Worm (Caenorhabditis elegans) whole organism, L4 larva: ENCODE measurements around the gene stt-3.

ENCODE experiments used
- F10B5.3 ChIP-seq: sonication (generic microtip); optimal IDR thresholded peaks from 2 replicates; lab custom pipeline; 2016; ENCODE audit warnings: mild to moderate bottlenecking, missing genetic modification characterization, missing compliant biosample characterization
- F26F4.8 ChIP-seq: fragments of 200-800 bp; sonication (Bioruptor generic); conservative IDR thresholded peaks from 2 replicates; pipeline ENCODE4 v1.3.6; 2022; ENCODE audit warnings: missing genetic modification characterization, missing compliant biosample characterization
- F37D6.2 ChIP-seq: sonication (generic microtip); optimal IDR thresholded peaks from 2 replicates; lab custom pipeline; 2016; ENCODE audit warnings: mild to moderate bottlenecking, missing genetic modification characterization, missing compliant biosample characterization
- F44E2.7 ChIP-seq: fragments of 200-800 bp; sonication (Bioruptor generic); IDR thresholded peaks from 2 replicates; pipeline ENCODE4 v2.1.2; 2022; ENCODE audit warnings: missing genetic modification characterization, missing compliant biosample characterization
- F49E8.2 ChIP-seq: sonication (generic microtip); optimal IDR thresholded peaks from 2 replicates; lab custom pipeline; 2016; ENCODE audit warnings: missing compliant biosample characterization, mild to moderate bottlenecking, missing genetic modification characterization, borderline replicate concordance
- T26A8.4 ChIP-seq: fragments of 200-800 bp; sonication (Bioruptor generic); IDR thresholded peaks from 2 replicates; pipeline ENCODE4 v1.3.6; 2022; ENCODE audit warnings: missing genetic modification characterization, missing compliant biosample characterization
- Y105C5A.15 ChIP-seq: fragments of 200-800 bp; sonication (Bioruptor generic); IDR thresholded peaks from 2 replicates; pipeline ENCODE4 v1.3.6; 2022; ENCODE audit warnings: missing genetic modification characterization, missing compliant biosample characterization
- Y5F2A.4 ChIP-seq: fragments of 200-800 bp; sonication (Bioruptor generic); optimal IDR thresholded peaks from 2 replicates; lab custom pipeline; 2018; ENCODE audit warnings: mild to moderate bottlenecking, missing genetic modification characterization, missing compliant biosample characterization
- ZK337.2 ChIP-seq: fragments of 200-800 bp; sonication (Bioruptor generic); IDR thresholded peaks from 2 replicates; pipeline ENCODE4 v1.3.6; 2022; ENCODE audit warnings: missing genetic modification reagents, missing genetic modification characterization, missing compliant biosample characterization
- ZK546.5 ChIP-seq, 2 experiments: sonication (generic microtip); optimal IDR thresholded peaks; 2 replicates each; lab custom pipeline; 2017; ENCODE audit warnings: missing biosample characterization in 2 of 2, missing genetic modification characterization in 2 of 2
- aha-1 ChIP-seq: fragments of 150-350 bp; peaks from one replicate; lab custom pipeline; 2014; ENCODE audit warnings: missing biosample characterization, missing genetic modification characterization
- arid-1 ChIP-seq: fragments of 200-800 bp; sonication (Bioruptor generic); conservative IDR thresholded peaks from 2 replicates; pipeline ENCODE4 v1.3.6; 2022; ENCODE audit warnings: missing genetic modification reagents, missing genetic modification characterization, missing compliant biosample characterization
- ceh-20 ChIP-seq: fragments of 200-800 bp; sonication (Bioruptor generic); IDR thresholded peaks from 2 replicates; pipeline ENCODE4 v1.3.6; 2022; ENCODE audit warnings: missing genetic modification reagents, missing genetic modification characterization, missing compliant biosample characterization
- ceh-32 ChIP-seq: sonication (generic microtip); optimal IDR thresholded peaks from 2 replicates; lab custom pipeline; 2016; ENCODE audit warnings: mild to moderate bottlenecking, missing genetic modification characterization, missing compliant biosample characterization; ENCODE audit not compliant: poor library complexity
- ceh-82 ChIP-seq: sonication (generic microtip); optimal IDR thresholded peaks from 2 replicates; lab custom pipeline; 2017; ENCODE audit warnings: missing biosample characterization, missing genetic modification characterization
- ctbp-1 ChIP-seq: fragments of 200-800 bp; sonication (Bioruptor generic); IDR thresholded peaks from 2 replicates; pipeline ENCODE4 v1.3.6; 2022; ENCODE audit warnings: missing genetic modification reagents, missing genetic modification characterization, missing compliant biosample characterization
- dmd-6 ChIP-seq: fragments of 200-800 bp; sonication (Bioruptor generic); IDR thresholded peaks from 2 replicates; pipeline ENCODE4 v1.3.6; 2022; ENCODE audit warnings: missing genetic modification reagents, missing genetic modification characterization, missing compliant biosample characterization
- dmd-8 ChIP-seq: fragments of 200-800 bp; sonication (Bioruptor generic); IDR thresholded peaks from 2 replicates; pipeline ENCODE4 v1.3.6; 2022; ENCODE audit warnings: missing genetic modification characterization, missing compliant biosample characterization
- dmd-9 ChIP-seq: fragments of 200-800 bp; sonication (Bioruptor generic); IDR thresholded peaks from 2 replicates; pipeline ENCODE4 v1.3.6; 2022; ENCODE audit warnings: missing genetic modification reagents, missing genetic modification characterization, missing compliant biosample characterization
- dpl-1 ChIP-seq: fragments of 150-350 bp; optimal IDR thresholded peaks from 2 replicates; lab custom pipeline; 2014; ENCODE audit warnings: missing biosample characterization, missing genetic modification reagents, missing genetic modification characterization
- duxl-1 ChIP-seq: sonication (generic microtip); optimal IDR thresholded peaks from 2 replicates; lab custom pipeline; 2016; ENCODE audit warnings: mild to moderate bottlenecking, missing genetic modification characterization, moderate library complexity, missing compliant biosample characterization; ENCODE audit not compliant: poor library complexity
- egl-27 ChIP-seq: sonication (generic microtip); optimal IDR thresholded peaks from 3 replicates; lab custom pipeline; 2017; ENCODE audit warnings: missing biosample characterization, missing genetic modification reagents, missing genetic modification characterization
- hif-1 ChIP-seq, 2 experiments: sonication (generic microtip); optimal IDR thresholded peaks; 2 replicates each; lab custom pipeline; 2016 to 2017; ENCODE audit warnings: missing compliant biosample characterization in 2 of 2, missing genetic modification characterization in 2 of 2, missing genetic modification reagents in 2 of 2, missing genotype in 2 of 2, mild to moderate bottlenecking in 1 of 2
- hlh-11 ChIP-seq: fragments of 200-800 bp; sonication (Bioruptor generic); optimal IDR thresholded peaks from 2 replicates; lab custom pipeline; 2018; ENCODE audit warnings: mild to moderate bottlenecking, missing genetic modification characterization, missing compliant biosample characterization
- hmg-1.1 ChIP-seq: fragments of 200-800 bp; sonication (Bioruptor generic); IDR thresholded peaks from 2 replicates; pipeline ENCODE4 v1.3.6; 2022; ENCODE audit warnings: missing genetic modification reagents, missing genetic modification characterization, missing compliant biosample characterization
- lin-13 ChIP-seq: fragments of 150-350 bp; optimal IDR thresholded peaks from 2 replicates; lab custom pipeline; 2014; ENCODE audit warnings: missing biosample characterization, missing genetic modification reagents, missing genetic modification characterization
- lin-15B ChIP-seq: fragments of 150-350 bp; sonication (generic microtip); optimal IDR thresholded peaks from 3 replicates; lab custom pipeline; 2014; ENCODE audit warnings: missing biosample characterization, missing genetic modification characterization
- lin-39 ChIP-seq: fragments of 150-350 bp; optimal IDR thresholded peaks from 2 replicates; lab custom pipeline; 2014; ENCODE audit warnings: missing biosample characterization, missing genetic modification reagents, missing genetic modification characterization
- madf-5 ChIP-seq, 2 experiments: fragments of 200-800 bp; sonication (Bioruptor generic); IDR thresholded peaks; 2 replicates each; pipeline ENCODE4 v1.3.6; 2022; ENCODE audit warnings: missing compliant biosample characterization in 2 of 2, missing genetic modification characterization in 2 of 2
- madf-9 ChIP-seq: fragments of 200-800 bp; sonication (Bioruptor generic); conservative IDR thresholded peaks from 2 replicates; pipeline ENCODE4 v1.3.6; 2022; ENCODE audit warnings: missing genetic modification reagents, missing genetic modification characterization, missing compliant biosample characterization
- mdl-1 ChIP-seq, 2 experiments: fragments of 150-350 bp in 1 of 2; sonication (generic microtip) in 1 of 2; optimal IDR thresholded peaks; 2 replicates each; lab custom pipeline; 2014 to 2017; ENCODE audit warnings: missing biosample characterization in 2 of 2, missing genetic modification characterization in 2 of 2
- mdt-29 ChIP-seq: fragments of 200-800 bp; sonication (Bioruptor generic); IDR thresholded peaks from 2 replicates; pipeline ENCODE4 v1.3.6; 2022; ENCODE audit warnings: missing genetic modification reagents, missing genetic modification characterization, missing compliant biosample characterization
- mxl-2 ChIP-seq: fragments of 200-800 bp; sonication (Bioruptor generic); conservative IDR thresholded peaks from 2 replicates; pipeline ENCODE4 v1.3.6; 2022; ENCODE audit warnings: missing genetic modification reagents, missing genetic modification characterization, missing compliant biosample characterization
- nhr-102 ChIP-seq: sonication (generic microtip); optimal IDR thresholded peaks from 2 replicates; lab custom pipeline; 2016; ENCODE audit warnings: mild to moderate bottlenecking, missing genetic modification characterization, moderate library complexity, missing compliant biosample characterization
- nhr-11 ChIP-seq: fragments of 150-350 bp; optimal IDR thresholded peaks from 2 replicates; lab custom pipeline; 2014; ENCODE audit warnings: missing biosample characterization, missing genetic modification characterization
- nhr-237 ChIP-seq: sonication (generic microtip); optimal IDR thresholded peaks from 2 replicates; lab custom pipeline; 2017; ENCODE audit warnings: missing biosample characterization, missing genetic modification characterization
- nhr-28 ChIP-seq: fragments of 150-350 bp; optimal IDR thresholded peaks from 2 replicates; lab custom pipeline; 2014; ENCODE audit warnings: missing biosample characterization, missing genetic modification characterization
- nhr-6 ChIP-seq: fragments of 150-350 bp; optimal IDR thresholded peaks from 2 replicates; lab custom pipeline; 2014; ENCODE audit warnings: missing biosample characterization, missing genetic modification characterization
- nhr-76 ChIP-seq: fragments of 150-350 bp; optimal IDR thresholded peaks from 2 replicates; lab custom pipeline; 2014; ENCODE audit warnings: missing biosample characterization, missing genetic modification characterization
- php-3 ChIP-seq: fragments of 200-800 bp; sonication (Bioruptor generic); IDR thresholded peaks from 2 replicates; pipeline ENCODE4 v1.3.6; 2022; ENCODE audit warnings: missing genetic modification reagents, missing genetic modification characterization, missing compliant biosample characterization
- pqm-1 ChIP-seq: sonication (generic microtip); optimal IDR thresholded peaks from 2 replicates; lab custom pipeline; 2017; ENCODE audit warnings: missing biosample characterization, missing genetic modification characterization
- rbr-2 ChIP-seq: sonication (generic microtip); optimal IDR thresholded peaks from 2 replicates; lab custom pipeline; 2016; ENCODE audit warnings: missing genotype, missing genetic modification characterization, missing compliant biosample characterization
- snpc-1.2 ChIP-seq: fragments of 200-800 bp; sonication (Bioruptor generic); IDR thresholded peaks from 2 replicates; pipeline ENCODE4 v1.3.6; 2022; ENCODE audit warnings: missing genetic modification reagents, missing genetic modification characterization, missing compliant biosample characterization
- snpc-4 ChIP-seq: fragments of 150-350 bp; optimal IDR thresholded peaks from 2 replicates; lab custom pipeline; 2014; ENCODE audit warnings: missing biosample characterization, missing genetic modification characterization
- unc-39 ChIP-seq: sonication (generic microtip); optimal IDR thresholded peaks from 2 replicates; lab custom pipeline; 2017; ENCODE audit warnings: missing biosample characterization, missing genetic modification characterization
- vab-7 ChIP-seq: fragments of 200-800 bp; sonication (Bioruptor generic); IDR thresholded peaks from 2 replicates; pipeline ENCODE4 v1.3.6; 2022; ENCODE audit warnings: missing genetic modification reagents, missing genetic modification characterization, missing compliant biosample characterization
- zag-1 ChIP-seq: fragments of 150-350 bp; optimal IDR thresholded peaks from 2 replicates; lab custom pipeline; 2014; ENCODE audit warnings: missing biosample characterization, missing genetic modification characterization
- zfp-2 ChIP-seq: sonication (generic microtip); optimal IDR thresholded peaks from 2 replicates; lab custom pipeline; 2016; ENCODE audit warnings: mild to moderate bottlenecking, missing genetic modification characterization, missing compliant biosample characterization
- zfp-3 ChIP-seq: fragments of 200-800 bp; sonication (Bioruptor generic); conservative IDR thresholded peaks from 2 replicates; pipeline ENCODE4 v1.3.6; 2022; ENCODE audit warnings: missing genetic modification reagents, missing genetic modification characterization, missing compliant biosample characterization
- zip-11 ChIP-seq: fragments of 200-800 bp; sonication (Bioruptor generic); IDR thresholded peaks from 2 replicates; pipeline ENCODE4 v1.3.6; 2022; ENCODE audit warnings: missing genetic modification characterization, missing compliant biosample characterization
- ztf-11 ChIP-seq: fragments of 150-350 bp; optimal IDR thresholded peaks from 2 replicates; lab custom pipeline; 2014; ENCODE audit warnings: missing biosample characterization, missing genetic modification characterization
- ztf-7 ChIP-seq: fragments of 150-350 bp; optimal IDR thresholded peaks from 2 replicates; lab custom pipeline; 2014; ENCODE audit warnings: missing biosample characterization, missing genetic modification characterization

The stt-3 gene

ce11 chrIII:6280070-6280596 is 31.7 kb downstream of the stt-3 start, which contains the start of gene hmg-1.2:
hmg-1.2 (plus strand) TSS chrIII:6280380.
- TF ChIP-seq ztf-11 (tag; lab: Kevin White, UChicago) (no peak), T26A8.4 (GFP tag; lab: Robert Waterston, UW) (peak; percentile 84), F37D6.2 (peak; percentile 61), zip-11 (no peak), F10B5.3 (tag; lab: Kevin White, UChicago) (peak; percentile 58), hmg-1.1 (GFP tag; lab: Robert Waterston, UW) (peak; percentile 92), snpc-4 (no peak), ZK546.5 (tag; optimal IDR thresholded peaks at IDR 0.05; lab: Kevin White, UChicago) (no peak), Y105C5A.15 (GFP tag; lab: Robert Waterston, UW) (no peak), mdt-29 (GFP tag; lab: Robert Waterston, UW) (no peak), ceh-32 (tag; lab: Kevin White, UChicago) (no peak), dmd-6 (peak; percentile 66), madf-5 (GFP tag; IDR thresholded peaks at IDR 0.05; lab: Robert Waterston, UW) (no peak), zfp-3 (GFP tag; lab: Robert Waterston, UW) (peak; percentile 70; the same call in 1 of the 2 replicates), dpl-1 (GFP tag; lab: Kevin White, UChicago) (peak; percentile 62), nhr-76 (no peak), mdl-1 (tag; optimal IDR thresholded peaks at IDR 0.05; lab: Kevin White, UChicago) (peak; percentile 83 to 87), F44E2.7 (GFP tag; lab: Robert Waterston, UW) (no peak), lin-13 (GFP tag; lab: Kevin White, UChicago) (peak; percentile 56), nhr-237 (tag; lab: Kevin White, UChicago) (no peak), vab-7 (no peak), madf-9 (0 out of 2 replicates have a peak, but pooled peaks have one; percentile 40), F26F4.8 (GFP tag; lab: Robert Waterston, UW) (no peak), dmd-9 (GFP tag; lab: Robert Waterston, UW) (no peak), ceh-20 (0 out of 2 replicates have a peak, but pooled peaks have one; percentile 44), mxl-2 (GFP tag; lab: Robert Waterston, UW) (no peak), ctbp-1 (peak; percentile 63; the same call in 1 of the 2 replicates), nhr-6 (tag; lab: Kevin White, UChicago) (peak; percentile 39), aha-1 (tag; lab: Kevin White, UChicago) (peak; percentile 91), lin-39 (tag; lab: Kevin White, UChicago) (no peak), php-3 (GFP tag; lab: Robert Waterston, UW) (0 out of 2 replicates have a peak, but pooled peaks have one; percentile 11), ceh-82 (tag; lab: Kevin White, UChicago) (no peak), nhr-102 (peak; percentile 43), dmd-8 (GFP tag; lab: Robert Waterston, UW) (peak; percentile 64; the same call in 1 of the 2 replicates), lin-15B (no peak), zfp-2 (tag; lab: Kevin White, UChicago) (no peak), F49E8.2 (no peak), hlh-11 (tag; lab: Kevin White, UChicago) (peak; percentile 97), nhr-28 (peak; percentile 88), hif-1 (tag; optimal IDR thresholded peaks at IDR 0.05; lab: Kevin White, UChicago) (peak in 1 of 2 experiments; percentile 78), nhr-11 (tag; lab: Kevin White, UChicago) (peak; percentile 77), ZK337.2 (GFP tag; lab: Robert Waterston, UW) (no peak), unc-39 (tag; lab: Kevin White, UChicago) (no peak), Y5F2A.4 (no peak), duxl-1 (no peak), egl-27 (tag; lab: Kevin White, UChicago) (no peak), rbr-2 (peak; percentile 92), zag-1 (no peak), pqm-1 (tag; lab: Kevin White, UChicago) (no peak), ztf-7 (tag; lab: Kevin White, UChicago) (peak; percentile 16), snpc-1.2 (no peak), arid-1 (GFP tag; lab: Robert Waterston, UW) (peak; percentile 77)
